Worm (Caenorhabditis elegans): ENCODE measurements around the gene asp-13.

DNA sequence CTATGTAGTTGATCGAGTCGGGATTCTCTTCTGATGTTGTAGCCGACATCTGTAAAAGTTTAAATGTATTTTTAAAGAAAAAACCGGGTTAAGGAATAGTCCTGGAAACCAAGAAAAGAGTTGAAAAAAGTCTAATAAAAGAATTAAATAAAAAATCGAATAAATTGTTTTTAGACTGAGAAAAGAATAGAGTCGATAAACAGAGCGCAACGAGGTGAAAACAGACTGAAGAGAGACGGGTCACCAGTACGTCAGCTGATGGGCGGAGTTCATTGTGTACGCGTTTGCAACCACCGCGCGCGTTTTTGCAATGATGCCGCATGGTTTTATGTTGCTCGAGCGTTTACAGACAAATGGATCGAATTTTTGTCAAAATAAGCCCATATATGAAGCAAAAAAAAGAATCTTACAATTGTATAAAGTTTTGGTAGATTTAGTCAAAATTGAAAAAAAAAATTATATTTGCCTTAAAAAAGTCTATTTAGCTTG is 11.7 kb downstream of the asp-13 start, which contains the start of gene atg-18:
- TF ChIP-seq him-1 (tag; optimal IDR thresholded peaks at IDR 0.05) (no peak), W03F9.2 (tag; optimal IDR thresholded peaks at IDR 0.05) (peak; percentile 47)
